Fruit fly (Drosophila melanogaster): ENCODE data around the gene CG33946.

CG33946 gene

dm6 chr3L:6239968-6240367, 19.6 kb downstream of the CG33946 start, which contains the start of gene CG10226:
CG10226 (minus strand) TSS chr3L:6240068.
- no peak for TF ChIP-seq CG7101 (tag; optimal IDR thresholded peaks at IDR 0.05)
- no peak for TF ChIP-seq CG12768 (GFP tag; optimal IDR thresholded peaks at IDR 0.05)
- TF ChIP-seq CG14711 (tag; optimal IDR thresholded peaks at IDR 0.05) = no peak
- no peak for TF ChIP-seq CG11617 (GFP tag; optimal IDR thresholded peaks at IDR 0.05)
- TF ChIP-seq CG7045 (GFP tag; optimal IDR thresholded peaks at IDR 0.05) = no peak
- TF ChIP-seq Crg-1 (GFP tag; optimal IDR thresholded peaks at IDR 0.05) = no peak
- no peak for TF ChIP-seq CG1620 (GFP tag; optimal IDR thresholded peaks at IDR 0.05)
- no peak for TF ChIP-seq cic (GFP tag; optimal IDR thresholded peaks at IDR 0.05)
- no peak for TF ChIP-seq pad (GFP tag; optimal IDR thresholded peaks at IDR 0.05)
- no peak for TF ChIP-seq cnc (optimal IDR thresholded peaks at IDR 0.05)
- TF ChIP-seq kay (GFP tag; ENCODE audit: borderline replicate concordance) = no peak
- no peak for TF ChIP-seq bab1 (GFP tag; optimal IDR thresholded peaks at IDR 0.05)
- TF ChIP-seq Hr96 (GFP tag; optimal IDR thresholded peaks at IDR 0.05) = no peak
- TF ChIP-seq tj (GFP tag; optimal IDR thresholded peaks at IDR 0.05) = no peak

- no peak for TF ChIP-seq ovo (GFP tag; optimal IDR thresholded peaks at IDR 0.05)
- TF ChIP-seq tj (GFP tag; optimal IDR thresholded peaks at IDR 0.05) = no peak
- TF ChIP-seq cnc (optimal IDR thresholded peaks at IDR 0.05) = no peak
These were observed 25.3 kb downstream of the CG33946 start, which contains the start of gene Mdr65 for dm6 chr3L:6245646-6246045. Mdr65 (minus strand) TSS chr3L:6245746.

- TF ChIP-seq bab1 (GFP tag; optimal IDR thresholded peaks at IDR 0.05) (peak; percentile 17), cnc (optimal IDR thresholded peaks at IDR 0.05) (no peak), Clk (GFP tag; optimal IDR thresholded peaks at IDR 0.05) (no peak), CG14711 (tag; optimal IDR thresholded peaks at IDR 0.05) (no peak), Hr96 (GFP tag; optimal IDR thresholded peaks at IDR 0.05) (no peak), CG7045 (GFP tag; optimal IDR thresholded peaks at IDR 0.05) (no peak), kay (GFP tag; ENCODE audit: borderline replicate concordance) (peak; percentile 28), CG5204 (GFP tag; optimal IDR thresholded peaks at IDR 0.05) (no peak), CG1620 (GFP tag; optimal IDR thresholded peaks at IDR 0.05) (no peak), CG7101 (tag; optimal IDR thresholded peaks at IDR 0.05) (no peak)
These were observed 29.1 kb downstream of the CG33946 start for dm6 chr3L:6249178-6250078.

- TF ChIP-seq CG5204 (GFP tag; optimal IDR thresholded peaks at IDR 0.05) (no peak), kay (GFP tag; ENCODE audit: borderline replicate concordance) (peak; percentile 27), CG7101 (tag; optimal IDR thresholded peaks at IDR 0.05) (peak; percentile 31), tj (GFP tag; optimal IDR thresholded peaks at IDR 0.05) (peak; percentile 10), CG12768 (GFP tag; optimal IDR thresholded peaks at IDR 0.05) (no peak), Mnt (GFP tag; optimal IDR thresholded peaks at IDR 0.05) (peak; percentile 28), pad (GFP tag; optimal IDR thresholded peaks at IDR 0.05) (peak; percentile 19), bab1 (GFP tag; optimal IDR thresholded peaks at IDR 0.05) (peak; percentile 73), CG14711 (tag; optimal IDR thresholded peaks at IDR 0.05) (peak; percentile 1), CG33017 (tag; optimal IDR thresholded peaks at IDR 0.05) (peak; percentile 18), CG11617 (GFP tag; optimal IDR thresholded peaks at IDR 0.05) (no peak), toe (GFP tag; optimal IDR thresholded peaks at IDR 0.05) (no peak)
These were observed 33.4 kb downstream of the CG33946 start for dm6 chr3L:6253730-6254129.

dm6 chr3L:6254427-6255105, 34.2 kb downstream of the CG33946 start:
- TF ChIP-seq CG14711 (tag; optimal IDR thresholded peaks at IDR 0.05) (no peak), tj (GFP tag; optimal IDR thresholded peaks at IDR 0.05) (peak; percentile 91)

dm6 chr3L:6256408-6257188, 36.2 kb downstream of the CG33946 start, which contains the start of gene Best2:
Best2 (minus strand) TSS chr3L:6256665.
- TF ChIP-seq tj (GFP tag; optimal IDR thresholded peaks at IDR 0.05) (peak; percentile 63), Crg-1 (GFP tag; optimal IDR thresholded peaks at IDR 0.05) (peak; percentile 78), pad (GFP tag; optimal IDR thresholded peaks at IDR 0.05) (peak; percentile 78), CG7101 (tag; optimal IDR thresholded peaks at IDR 0.05) (peak; percentile 93), cic (GFP tag; optimal IDR thresholded peaks at IDR 0.05) (peak; percentile 17), ovo (GFP tag; optimal IDR thresholded peaks at IDR 0.05) (peak; percentile 69), CG14711 (tag; optimal IDR thresholded peaks at IDR 0.05) (peak; percentile 82), CG33017 (tag; optimal IDR thresholded peaks at IDR 0.05) (peak; percentile 82), CG11617 (GFP tag; optimal IDR thresholded peaks at IDR 0.05) (peak; percentile 88), Mnt (GFP tag; optimal IDR thresholded peaks at IDR 0.05) (peak; percentile 31), CG1620 (GFP tag; optimal IDR thresholded peaks at IDR 0.05) (peak; percentile 87), cnc (optimal IDR thresholded peaks at IDR 0.05) (no peak), kay (GFP tag; ENCODE audit: borderline replicate concordance) (peak; percentile 65), bab1 (GFP tag; optimal IDR thresholded peaks at IDR 0.05) (peak; percentile 99), CG5204 (GFP tag; optimal IDR thresholded peaks at IDR 0.05) (peak; percentile 86), toe (GFP tag; optimal IDR thresholded peaks at IDR 0.05) (peak; percentile 78), CG7045 (GFP tag; optimal IDR thresholded peaks at IDR 0.05) (peak; percentile 77), Hr96 (GFP tag; optimal IDR thresholded peaks at IDR 0.05) (peak; percentile 74), Clk (GFP tag; optimal IDR thresholded peaks at IDR 0.05) (peak; percentile 14), CG12768 (GFP tag; optimal IDR thresholded peaks at IDR 0.05) (peak; percentile 85)
